Worm (Caenorhabditis elegans): ENCODE results near the gene C10C6.3.

C10C6.3 gene

ce11 chrIV:11489610-11490339, 24.8 kb upstream of the C10C6.3 start:
- TF ChIP-seq nhr-11 (tag; optimal IDR thresholded peaks at IDR 0.05) (peak; percentile 51), nhr-25 (tag; optimal IDR thresholded peaks at IDR 0.05; ENCODE audit: borderline replicate concordance, insufficient read depth) (peak; percentile 66), daf-16 (GFP tag; optimal IDR thresholded peaks at IDR 0.05) (peak in 1 of 2 experiments; percentile 46), daf-16 (tag; optimal IDR thresholded peaks at IDR 0.05) (no peak), lin-38 (GFP tag; IDR thresholded peaks at IDR 0.05) (peak; percentile 22; the same call in 1 of the 2 replicates), mdl-1 (tag; optimal IDR thresholded peaks at IDR 0.05) (peak; percentile 1 to 64), dmd-9 (GFP tag; IDR thresholded peaks at IDR 0.05) (no peak), nhr-28 (tag; optimal IDR thresholded peaks at IDR 0.05) (peak; percentile 41), hlh-11 (tag; optimal IDR thresholded peaks at IDR 0.05) (peak; percentile 49), snpc-1.2 (GFP tag; IDR thresholded peaks at IDR 0.05) (no peak), daf-8 (GFP tag; IDR thresholded peaks at IDR 0.05) (no peak), egl-43 (GFP tag; IDR thresholded peaks at IDR 0.05) (no peak), nhr-77 (tag; optimal IDR thresholded peaks at IDR 0.05) (no peak), Y5F2A.4 (GFP tag; optimal IDR thresholded peaks at IDR 0.05) (no peak), skn-1 (tag; optimal IDR thresholded peaks at IDR 0.05) (no peak), lin-1 (GFP tag; IDR thresholded peaks at IDR 0.05) (0 out of 2 replicates have a peak, but pooled peaks have one; percentile 24), aha-1 (tag) (peak; percentile 88), nhr-41 (GFP tag; IDR thresholded peaks at IDR 0.05) (no peak), set-16 (GFP tag; IDR thresholded peaks at IDR 0.05) (no peak), D1046.2 (GFP tag; IDR thresholded peaks at IDR 0.05) (no peak), arid-1 (GFP tag; conservative IDR thresholded peaks at IDR 0.05) (no peak), mep-1 (tag; optimal IDR thresholded peaks at IDR 0.05) (peak; percentile 69), dpl-1 (GFP tag; optimal IDR thresholded peaks at IDR 0.05) (peak; percentile 16), hmg-1.1 (GFP tag; IDR thresholded peaks at IDR 0.05) (0 out of 2 replicates have a peak, but pooled peaks have one; percentile 18), nhr-6 (tag; optimal IDR thresholded peaks at IDR 0.05) (no peak), lsy-2 (tag; optimal IDR thresholded peaks at IDR 0.05) (peak in 1 of 2 experiments; percentile 51), dve-1 (tag; optimal IDR thresholded peaks at IDR 0.05; ENCODE audit: insufficient read depth) (peak; percentile 33), zip-2 (tag; optimal IDR thresholded peaks at IDR 0.05) (no peak), zfp-3 (GFP tag; conservative IDR thresholded peaks at IDR 0.05) (no peak), ztf-7 (tag; optimal IDR thresholded peaks at IDR 0.05) (no peak), ceh-32 (tag; optimal IDR thresholded peaks at IDR 0.05; ENCODE audit: poor library complexity) (no peak), mes-2 (tag; optimal IDR thresholded peaks at IDR 0.05; ENCODE audit: poor library complexity, severe bottlenecking) (no peak), F26F4.8 (GFP tag; conservative IDR thresholded peaks at IDR 0.05) (no peak), nhr-102 (tag; optimal IDR thresholded peaks at IDR 0.05) (no peak), dmd-6 (GFP tag; IDR thresholded peaks at IDR 0.05) (peak; percentile 32; the same call in 1 of the 2 replicates), aly-2 (tag; optimal IDR thresholded peaks at IDR 0.05) (no peak), mxl-3 (GFP tag; optimal IDR thresholded peaks at IDR 0.05) (peak; percentile 52), ZK546.5 (tag; optimal IDR thresholded peaks at IDR 0.05) (no peak), unc-130 (GFP tag; optimal IDR thresholded peaks at IDR 0.05) (no peak), tra-1 (GFP tag; IDR thresholded peaks at IDR 0.05) (no peak), hlh-30 (tag; optimal IDR thresholded peaks at IDR 0.05; ENCODE audit: insufficient read depth) (peak; percentile 77), nhr-48 (tag; optimal IDR thresholded peaks at IDR 0.05) (no peak), unc-62 (GFP tag; optimal IDR thresholded peaks at IDR 0.05 in 1 of 2) (peak in 1 of 2 experiments; percentile 95), unc-62 (tag; optimal IDR thresholded peaks at IDR 0.05) (no peak)

Data from whole organism, L4 larva.